Fruit fly (Drosophila melanogaster): ENCODE results near the gene CG14421.
A peak's percentile ranks its signal among the peaks of the same experiment; 100 is the strongest.

The CG14421 gene

dm6 chrX:2907105-2907694 is 34.0 kb upstream of the CG14421 start (continued):
- TF ChIP-seq kah (GFP tag; optimal IDR thresholded peaks at IDR 0.05), result no peak
- peak; percentile 47; the same call in 1 of the 2 replicates for TF ChIP-seq CG17328 (GFP tag; IDR thresholded peaks at IDR 0.05)
- peak; percentile 14 for TF ChIP-seq Xbp1 (GFP tag; optimal IDR thresholded peaks at IDR 0.05)
- TF ChIP-seq CG1832 (GFP tag; optimal IDR thresholded peaks at IDR 0.05), result no peak
- TF ChIP-seq tin (GFP tag; optimal IDR thresholded peaks at IDR 0.05), result peak; percentile 3
- TF ChIP-seq esg (GFP tag; conservative IDR thresholded peaks at IDR 0.05), result 0 out of 2 replicates have a peak, but pooled peaks have one; percentile 23
- TF ChIP-seq CG8089 (GFP tag; optimal IDR thresholded peaks at IDR 0.05), result no peak
- 0 out of 3 replicates have a peak, but pooled peaks have one; percentile 40 for TF ChIP-seq CG11093 (GFP tag; IDR thresholded peaks at IDR 0.05)
- TF ChIP-seq ci (GFP tag; IDR thresholded peaks at IDR 0.05), result peak; percentile 51; the same call in 1 of the 3 replicates
- TF ChIP-seq zf30C (GFP tag; optimal IDR thresholded peaks at IDR 0.05), result no peak
- peak; percentile 7 for TF ChIP-seq CG2712 (tag; optimal IDR thresholded peaks at IDR 0.05)
- TF ChIP-seq B-H2 (GFP tag; optimal IDR thresholded peaks at IDR 0.05), result no peak
- TF ChIP-seq CG7372 (GFP tag; IDR thresholded peaks at IDR 0.05), result 0 out of 2 replicates have a peak, but pooled peaks have one; percentile 9
- peak; percentile 21 for TF ChIP-seq CG7839 (tag; optimal IDR thresholded peaks at IDR 0.05)
- TF ChIP-seq Drgx (GFP tag; IDR thresholded peaks at IDR 0.05), result peak; percentile 41; the same call in 1 of the 2 replicates
- TF ChIP-seq ttk (GFP tag; IDR thresholded peaks at IDR 0.05), result peak; percentile 51; the same call in 1 of the 2 replicates
- 0 out of 2 replicates have a peak, but pooled peaks have one; percentile 21 for TF ChIP-seq CG32772 (GFP tag; IDR thresholded peaks at IDR 0.05)
- TF ChIP-seq Ets65A (GFP tag), result peak; percentile 81
- TF ChIP-seq row (GFP tag; IDR thresholded peaks at IDR 0.05), result peak; percentile 18; the same call in 1 of the 3 replicates
- peak; percentile 4 for TF ChIP-seq CG2678 (tag; optimal IDR thresholded peaks at IDR 0.05)
- TF ChIP-seq grn (GFP tag; optimal IDR thresholded peaks at IDR 0.05), result no peak
- peak; percentile 12 for TF ChIP-seq CG17359 (tag; optimal IDR thresholded peaks at IDR 0.05)
- TF ChIP-seq nmo (GFP tag; optimal IDR thresholded peaks at IDR 0.05), result peak; percentile 4
- TF ChIP-seq CG2875 (GFP tag; optimal IDR thresholded peaks at IDR 0.05), result no peak
- TF ChIP-seq fd96Cb (tag; optimal IDR thresholded peaks at IDR 0.05), result peak; percentile 7
- TF ChIP-seq pum (GFP tag; optimal IDR thresholded peaks at IDR 0.05), result no peak
- no peak for TF ChIP-seq Eip74EF (GFP tag; optimal IDR thresholded peaks at IDR 0.05)
- TF ChIP-seq lmd (GFP tag; IDR thresholded peaks at IDR 0.05), result 0 out of 2 replicates have a peak, but pooled peaks have one; percentile 20
- no peak for TF ChIP-seq CG6791 (GFP tag; IDR thresholded peaks at IDR 0.05; ENCODE audit: partially characterized antibody)
- TF ChIP-seq Rfx (GFP tag; IDR thresholded peaks at IDR 0.05), result 0 out of 2 replicates have a peak, but pooled peaks have one; percentile 15
- TF ChIP-seq Hsf (GFP tag; optimal IDR thresholded peaks at IDR 0.05), result peak; percentile 1
- TF ChIP-seq lab (GFP tag; optimal IDR thresholded peaks at IDR 0.05), result peak; percentile 11
- no peak for TF ChIP-seq CG15073 (GFP tag; optimal IDR thresholded peaks at IDR 0.05)
- TF ChIP-seq bcd (GFP tag; optimal IDR thresholded peaks at IDR 0.05), result no peak
- no peak for TF ChIP-seq jumu (GFP tag; optimal IDR thresholded peaks at IDR 0.05)
- TF ChIP-seq dysf (GFP tag; IDR thresholded peaks at IDR 0.05), result 0 out of 3 replicates have a peak, but pooled peaks have one; percentile 23
- no peak for TF ChIP-seq CG8388 (GFP tag; optimal IDR thresholded peaks at IDR 0.05)
- peak in 1 of 2 experiments; percentile 13 for TF ChIP-seq Hr51 (GFP tag; optimal IDR thresholded peaks at IDR 0.05)
- no peak for TF ChIP-seq dan (GFP tag; IDR thresholded peaks at IDR 0.05)
- no peak for TF ChIP-seq pan (optimal IDR thresholded peaks at IDR 0.05)
- no peak for TF ChIP-seq pan (GFP tag; optimal IDR thresholded peaks at IDR 0.05 in 1 of 2, IDR thresholded peaks at IDR 0.05 in 1 of 2)
- no peak for TF ChIP-seq Bdp1 (GFP tag; optimal IDR thresholded peaks at IDR 0.05)
- TF ChIP-seq CG15479 (GFP tag; optimal IDR thresholded peaks at IDR 0.05), result no peak
- TF ChIP-seq sisA (GFP tag; IDR thresholded peaks at IDR 0.05), result peak; percentile 47; the same call in 1 of the 2 replicates
- TF ChIP-seq br (optimal IDR thresholded peaks at IDR 0.05), result no peak
- no peak for TF ChIP-seq CG33557 (GFP tag; optimal IDR thresholded peaks at IDR 0.05)
- peak; percentile 23 for TF ChIP-seq CG18599 (GFP tag; optimal IDR thresholded peaks at IDR 0.05)
- peak; percentile 49 for TF ChIP-seq CG1603 (tag; optimal IDR thresholded peaks at IDR 0.05)
- TF ChIP-seq CG9876 (GFP tag; optimal IDR thresholded peaks at IDR 0.05), result no peak
